Worm (Caenorhabditis elegans): ENCODE measurements around the gene Y49F6C.2.

Gene Y49F6C.2

DNA sequence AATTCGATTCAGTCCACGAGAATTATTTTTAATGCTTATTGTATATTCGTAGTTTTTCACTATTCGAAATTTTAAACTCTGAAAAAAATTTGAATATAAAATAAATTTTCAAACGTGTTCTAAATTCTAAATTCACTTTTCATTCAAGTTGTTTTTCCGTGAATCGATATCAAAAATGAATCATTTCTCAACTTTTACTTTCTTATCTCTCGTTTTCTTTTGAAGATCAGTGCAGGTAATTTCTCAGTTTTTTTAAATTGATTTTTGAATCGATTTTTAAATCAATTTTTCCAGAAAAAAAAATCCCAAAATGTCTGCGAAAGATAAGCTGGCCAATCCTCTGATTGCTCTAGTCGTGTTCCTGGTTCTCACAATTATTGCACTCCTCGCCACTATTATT is 38.2 kb downstream of the Y49F6C.2 start, which contains the start of gene nep-6:
Gene nep-6 (plus strand): TSS at position 301 of the 400 bp plus-strand sequence.
- TF ChIP-seq tbx-11 (GFP tag; IDR thresholded peaks at IDR 0.05) (no peak), sea-1 (GFP tag; conservative IDR thresholded peaks at IDR 0.05) (no peak), hmbx-1 (tag; optimal IDR thresholded peaks at IDR 0.05) (no peak), hmg-4 (GFP tag; optimal IDR thresholded peaks at IDR 0.05) (no peak), scrt-1 (GFP tag; IDR thresholded peaks at IDR 0.05) (no peak), tra-4 (tag; optimal IDR thresholded peaks at IDR 0.05) (no peak), hnd-1 (tag; optimal IDR thresholded peaks at IDR 0.05) (no peak), F13C5.2 (tag; optimal IDR thresholded peaks at IDR 0.05) (no peak), pes-1 (GFP tag; IDR thresholded peaks at IDR 0.05) (no peak), B0310.2 (tag; optimal IDR thresholded peaks at IDR 0.05) (no peak)

ce11 chrII:3422938-3423337 is 44.6 kb downstream of the Y49F6C.2 start:
- TF ChIP-seq scrt-1 (GFP tag; IDR thresholded peaks at IDR 0.05) (no peak), pes-1 (GFP tag; IDR thresholded peaks at IDR 0.05) (no peak), ets-7 (tag; optimal IDR thresholded peaks at IDR 0.05) (no peak), hmg-4 (GFP tag; optimal IDR thresholded peaks at IDR 0.05) (no peak), aly-1 (tag; optimal IDR thresholded peaks at IDR 0.05) (no peak), F13C5.2 (tag; optimal IDR thresholded peaks at IDR 0.05) (no peak), ceh-13 (GFP tag; optimal IDR thresholded peaks at IDR 0.05) (no peak), ama-1 (optimal IDR thresholded peaks at IDR 0.05) (no peak), ceh-36 (tag; optimal IDR thresholded peaks at IDR 0.05) (no peak), tbx-11 (GFP tag; IDR thresholded peaks at IDR 0.05) (no peak), hnd-1 (tag; optimal IDR thresholded peaks at IDR 0.05) (no peak), tra-4 (tag; optimal IDR thresholded peaks at IDR 0.05) (no peak), hmbx-1 (tag; optimal IDR thresholded peaks at IDR 0.05) (no peak), tbx-37 (GFP tag; conservative IDR thresholded peaks at IDR 0.05) (no peak), B0310.2 (tag; optimal IDR thresholded peaks at IDR 0.05) (no peak), flt-1 (GFP tag; IDR thresholded peaks at IDR 0.05) (no peak)

ce11 chrII:3425433-3425832 is 47.1 kb downstream of the Y49F6C.2 start, which contains the start of gene nep-11:
Gene nep-11, minus strand, starts transcription at chrII:3425533.
- TF ChIP-seq pes-1 (GFP tag; IDR thresholded peaks at IDR 0.05), result no peak
- TF ChIP-seq ama-1 (optimal IDR thresholded peaks at IDR 0.05), result no peak
- TF ChIP-seq aly-1 (tag; optimal IDR thresholded peaks at IDR 0.05), result no peak
- no peak for TF ChIP-seq sea-1 (GFP tag; conservative IDR thresholded peaks at IDR 0.05)
- TF ChIP-seq B0310.2 (tag; optimal IDR thresholded peaks at IDR 0.05), result no peak
- no peak for TF ChIP-seq tbx-37 (GFP tag; conservative IDR thresholded peaks at IDR 0.05)
- TF ChIP-seq ceh-36 (tag; optimal IDR thresholded peaks at IDR 0.05), result no peak

- TF ChIP-seq tbx-37 (GFP tag; conservative IDR thresholded peaks at IDR 0.05) (no peak), pes-1 (GFP tag; IDR thresholded peaks at IDR 0.05) (no peak)
These were observed 49.9 kb downstream of the Y49F6C.2 start for ce11 chrII:3428158-3428704.

All from whole organism, early embryonic.